Worm (Caenorhabditis elegans) whole organism, L3 larva: ENCODE measurements around the gene F34H10.5.

ENCODE experiments used
- ceh-28 ChIP-seq: fragments of 150-350 bp; optimal IDR thresholded peaks from 2 replicates; lab custom pipeline; 2014; ENCODE audit warnings: missing biosample characterization, missing genetic modification reagents, missing genetic modification characterization
- ceh-82 ChIP-seq: fragments of 150-350 bp; optimal IDR thresholded peaks from 2 replicates; lab custom pipeline; 2014; ENCODE audit warnings: missing biosample characterization, missing genetic modification characterization
- daf-12 ChIP-seq: fragments of 150-350 bp; optimal IDR thresholded peaks from 2 replicates; lab custom pipeline; 2014; ENCODE audit warnings: missing biosample characterization, missing genetic modification reagents, missing genetic modification characterization
- elt-2 ChIP-seq: sonication (generic microtip); optimal IDR thresholded peaks from 2 replicates; lab custom pipeline; 2016; ENCODE audit warnings: missing genetic modification reagents, mild to moderate bottlenecking, missing genetic modification characterization, missing compliant biosample characterization
- elt-3 ChIP-seq, 3 experiments: fragments of 150-350 bp in 1 of 3; sonication (generic microtip) in 2 of 3; optimal IDR thresholded peaks; 2 replicates in 2 of 3; 4 replicates in 1 of 3; lab custom pipeline; 2014 to 2017; ENCODE audit warnings: missing biosample characterization in 3 of 3, missing genetic modification characterization in 3 of 3
- nhr-28 ChIP-seq: fragments of 150-350 bp; optimal IDR thresholded peaks from 2 replicates; lab custom pipeline; 2014; ENCODE audit warnings: missing biosample characterization, missing genetic modification characterization
- pqm-1 ChIP-seq: fragments of 150-350 bp; optimal IDR thresholded peaks from 2 replicates; lab custom pipeline; 2017; ENCODE audit warnings: missing biosample characterization, missing genetic modification characterization, inconsistent platforms
- ztf-4 ChIP-seq: fragments of 150-350 bp; optimal IDR thresholded peaks from 2 replicates; lab custom pipeline; 2014; ENCODE audit warnings: missing biosample characterization, missing genetic modification characterization

DNA sequence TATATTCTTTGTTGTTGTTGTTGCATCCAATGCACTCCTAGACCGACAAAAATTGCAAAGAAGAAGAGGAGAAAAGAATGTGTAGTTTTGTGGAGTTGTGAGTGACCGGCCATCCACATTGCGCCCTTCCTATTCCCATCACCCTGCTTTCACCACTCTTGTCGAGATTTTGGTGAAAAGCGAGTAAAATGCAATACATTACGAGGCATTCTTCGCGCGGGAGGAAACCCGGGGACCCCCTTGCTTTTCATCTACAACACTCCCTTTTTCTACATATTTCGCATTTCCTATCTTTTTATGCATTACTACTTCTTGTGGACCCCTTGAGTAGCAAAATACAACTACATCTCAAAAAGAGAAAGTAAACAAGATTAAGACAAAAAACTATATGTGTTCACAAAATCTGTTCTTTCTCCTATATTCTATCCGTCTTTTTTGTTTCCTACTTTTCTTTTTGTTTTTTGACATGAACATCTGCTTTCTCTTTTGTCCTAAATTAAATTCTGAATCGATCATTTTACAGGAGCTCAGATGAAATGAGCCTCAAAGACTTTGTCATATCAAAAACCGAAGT, 25.3 kb upstream of the F34H10.5 start, which contains the start of gene C11E4.6:
- TF ChIP-seq daf-12 (tag; lab: Kevin White, UChicago) (no peak), ceh-28 (tag; lab: Kevin White, UChicago) (no peak), ztf-4 (tag; lab: Kevin White, UChicago) (no peak), ceh-82 (tag; lab: Kevin White, UChicago) (no peak), nhr-28 (no peak), pqm-1 (tag; lab: Kevin White, UChicago) (no peak), elt-2 (tag; lab: Kevin White, UChicago) (no peak), elt-3 (tag; optimal IDR thresholded peaks at IDR 0.05; lab: Kevin White, UChicago) (no peak)
